Worm (Caenorhabditis elegans): ENCODE data around the gene srt-48.

The srt-48 gene

DNA sequence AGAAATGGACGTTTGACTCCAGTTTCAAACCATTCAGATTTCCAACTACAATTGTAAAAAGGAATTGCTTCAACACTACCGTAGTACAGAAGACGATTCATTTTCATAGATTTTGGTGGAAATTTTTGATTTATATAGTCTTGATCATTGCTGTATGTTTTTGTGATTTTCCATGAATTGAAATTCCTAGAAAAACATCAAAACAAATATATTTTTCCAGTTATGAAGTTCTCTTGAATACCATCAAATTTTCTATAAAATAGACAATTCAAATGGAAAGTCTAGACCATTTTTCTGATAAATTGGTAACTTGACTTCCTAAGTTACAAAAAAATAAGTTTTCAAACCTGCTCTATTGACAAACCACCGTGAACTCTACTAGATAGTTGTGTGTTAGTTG is at the start of gene srt-48:
Gene srt-48, minus strand, starts transcription at position 101 of the 400 bp plus-strand sequence.
- TF ChIP-seq ztf-11 (tag; optimal IDR thresholded peaks at IDR 0.05) (no peak), sem-2 (GFP tag; optimal IDR thresholded peaks at IDR 0.05) (no peak), cnd-1 (tag; optimal IDR thresholded peaks at IDR 0.05) (no peak), drap-1 (GFP tag; optimal IDR thresholded peaks at IDR 0.05) (no peak), tbx-8 (GFP tag; optimal IDR thresholded peaks at IDR 0.05) (no peak), nhr-12 (tag; optimal IDR thresholded peaks at IDR 0.05) (no peak), lin-13 (tag; optimal IDR thresholded peaks at IDR 0.05) (no peak), sptf-1 (tag; optimal IDR thresholded peaks at IDR 0.05) (no peak), pha-4 (tag; optimal IDR thresholded peaks at IDR 0.05) (no peak), hlh-1 (tag; optimal IDR thresholded peaks at IDR 0.05) (no peak), lin-32 (GFP tag; optimal IDR thresholded peaks at IDR 0.05) (no peak), blmp-1 (tag; optimal IDR thresholded peaks at IDR 0.05) (no peak), elt-3 (tag; optimal IDR thresholded peaks at IDR 0.05) (no peak), elt-1 (tag; optimal IDR thresholded peaks at IDR 0.05; ENCODE audit: borderline replicate concordance, insufficient read depth) (no peak), lsy-2 (tag; optimal IDR thresholded peaks at IDR 0.05) (no peak), unc-62 (GFP tag; optimal IDR thresholded peaks at IDR 0.05) (no peak), zip-8 (tag; optimal IDR thresholded peaks at IDR 0.05) (no peak), nhr-76 (tag; optimal IDR thresholded peaks at IDR 0.05) (no peak), ceh-43 (GFP tag; optimal IDR thresholded peaks at IDR 0.05) (no peak)

ce11 chrIV:15118390-15118789 is 49.7 kb upstream of the srt-48 start, which contains the start of gene M199.136:
Gene M199.136, plus strand, starts transcription at chrIV:15118690.
- TF ChIP-seq lin-32 (GFP tag; optimal IDR thresholded peaks at IDR 0.05): no peak
- TF ChIP-seq nhr-28 (tag; optimal IDR thresholded peaks at IDR 0.05): no peak
- TF ChIP-seq zip-8 (tag; optimal IDR thresholded peaks at IDR 0.05): no peak
- no peak for TF ChIP-seq lin-13 (tag; optimal IDR thresholded peaks at IDR 0.05)
- TF ChIP-seq mls-2 (tag; optimal IDR thresholded peaks at IDR 0.05): no peak
- TF ChIP-seq ham-2 (GFP tag; optimal IDR thresholded peaks at IDR 0.05): no peak
- no peak for TF ChIP-seq drap-1 (GFP tag; optimal IDR thresholded peaks at IDR 0.05)
- no peak for TF ChIP-seq hlh-1 (tag; optimal IDR thresholded peaks at IDR 0.05)
- no peak for TF ChIP-seq sem-2 (GFP tag; optimal IDR thresholded peaks at IDR 0.05)
- TF ChIP-seq ceh-43 (GFP tag; optimal IDR thresholded peaks at IDR 0.05): no peak
- no peak for TF ChIP-seq mab-5 (tag; optimal IDR thresholded peaks at IDR 0.05)
- no peak for TF ChIP-seq ces-1 (GFP tag; optimal IDR thresholded peaks at IDR 0.05)
- TF ChIP-seq nhr-12 (tag; optimal IDR thresholded peaks at IDR 0.05): no peak
- TF ChIP-seq bed-3 (GFP tag; optimal IDR thresholded peaks at IDR 0.05): no peak

DNA sequence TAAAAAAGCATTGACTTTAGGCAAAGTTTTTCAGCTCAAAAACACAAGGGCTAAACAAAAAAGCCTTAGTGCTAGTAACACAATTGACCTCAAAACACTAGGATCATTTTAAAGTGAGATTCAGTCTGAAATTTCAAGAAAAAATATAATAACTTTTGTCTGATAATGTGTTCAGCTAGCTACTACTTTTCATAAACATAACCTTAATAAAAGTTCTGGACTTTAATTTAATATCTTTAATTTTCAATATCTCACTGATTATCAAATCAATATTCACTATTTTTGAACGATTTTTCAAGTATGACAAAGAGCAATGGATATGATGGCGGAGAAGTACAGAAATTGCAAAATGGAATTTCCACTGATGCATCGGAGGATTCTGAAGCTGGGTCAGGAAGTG is 45.6 kb upstream of the srt-48 start, which contains the start of gene M199.135:
Gene M199.135, plus strand, starts transcription at position 301 of the 400 bp plus-strand sequence.
- TF ChIP-seq lin-32 (GFP tag; optimal IDR thresholded peaks at IDR 0.05) (no peak), elt-1 (tag; optimal IDR thresholded peaks at IDR 0.05; ENCODE audit: borderline replicate concordance, insufficient read depth) (no peak), ham-2 (GFP tag; optimal IDR thresholded peaks at IDR 0.05) (no peak), mab-5 (tag; optimal IDR thresholded peaks at IDR 0.05) (no peak), nhr-237 (tag; optimal IDR thresholded peaks at IDR 0.05) (no peak), unc-39 (tag; optimal IDR thresholded peaks at IDR 0.05) (no peak), zip-8 (tag; optimal IDR thresholded peaks at IDR 0.05) (no peak), lsy-2 (tag; optimal IDR thresholded peaks at IDR 0.05) (no peak), flh-1 (GFP tag; optimal IDR thresholded peaks at IDR 0.05) (no peak), elt-3 (tag; optimal IDR thresholded peaks at IDR 0.05) (no peak)

ce11 chrIV:15113117-15113516 is 44.4 kb upstream of the srt-48 start, which contains the start of gene M199.134:
Gene M199.134, minus strand, starts transcription at chrIV:15113217.
- TF ChIP-seq zip-8 (tag; optimal IDR thresholded peaks at IDR 0.05) (no peak), nhr-76 (tag; optimal IDR thresholded peaks at IDR 0.05) (no peak), pha-4 (tag; optimal IDR thresholded peaks at IDR 0.05) (no peak)

- no peak for TF ChIP-seq elt-3 (tag; optimal IDR thresholded peaks at IDR 0.05)
Measured at ce11 chrIV:15108475-15108874, 39.8 kb upstream of the srt-48 start, which contains the start of gene M199.2. Gene M199.2, plus strand, starts transcription at chrIV:15108775.

DNA sequence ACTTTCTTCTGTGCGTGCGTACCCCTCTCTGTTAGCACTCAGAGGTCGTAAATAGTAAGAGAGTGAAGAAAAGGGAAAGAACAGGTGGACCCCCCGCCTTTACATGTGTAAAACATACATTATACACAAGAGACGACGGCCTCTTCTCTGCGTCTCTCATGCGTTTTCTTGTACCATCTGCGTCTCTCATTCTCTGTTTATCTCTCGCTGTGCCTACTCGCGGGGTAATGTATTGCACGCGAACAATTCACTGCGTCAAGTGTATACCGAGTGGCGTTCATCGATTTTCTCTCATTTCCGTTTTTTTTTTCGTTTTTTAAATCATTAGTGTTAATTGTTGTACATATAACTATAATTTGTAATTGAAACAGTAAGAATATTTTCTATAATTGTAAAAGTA is 38.5 kb upstream of the srt-48 start:
- peak; percentile 50 for TF ChIP-seq hlh-1 (tag; optimal IDR thresholded peaks at IDR 0.05)
- TF ChIP-seq lin-13 (tag; optimal IDR thresholded peaks at IDR 0.05): peak; percentile 44
- no peak for TF ChIP-seq ces-1 (GFP tag; optimal IDR thresholded peaks at IDR 0.05)
- no peak for TF ChIP-seq ceh-83 (GFP tag; optimal IDR thresholded peaks at IDR 0.05)

Data from whole organism, mixed stage, embryonic.